Fruit fly (Drosophila melanogaster) whole organism: ENCODE results near the gene CG17841.

Source experiments
- CG8478 ChIP-seq: fragments of >200 bp; optimal IDR thresholded peaks from 2 replicates; lab custom pipeline; 2018; ENCODE audit warnings: inconsistent platforms
- Dll ChIP-seq: fragments of >200 bp; optimal IDR thresholded peaks from 2 replicates; lab custom pipeline; 2017
- EcR ChIP-seq, 2 experiments: fragments of >200 bp; optimal IDR thresholded peaks; 2 replicates each; lab custom pipeline; 2017; ENCODE audit warnings: missing biosample characterization in 2 of 2, missing genetic modification characterization in 2 of 2, missing genetic modification reagents in 2 of 2
- pan ChIP-seq: fragments of >200 bp; optimal IDR thresholded peaks from 2 replicates; lab custom pipeline; 2017
- psq ChIP-seq: fragments of >200 bp; optimal IDR thresholded peaks from 2 replicates; lab custom pipeline; 2017
- usp ChIP-seq: fragments of >200 bp; optimal IDR thresholded peaks from 2 replicates; lab custom pipeline; 2017; ENCODE audit warnings: missing biosample characterization, missing genetic modification characterization, mixed read lengths

The CG17841 gene

DNA sequence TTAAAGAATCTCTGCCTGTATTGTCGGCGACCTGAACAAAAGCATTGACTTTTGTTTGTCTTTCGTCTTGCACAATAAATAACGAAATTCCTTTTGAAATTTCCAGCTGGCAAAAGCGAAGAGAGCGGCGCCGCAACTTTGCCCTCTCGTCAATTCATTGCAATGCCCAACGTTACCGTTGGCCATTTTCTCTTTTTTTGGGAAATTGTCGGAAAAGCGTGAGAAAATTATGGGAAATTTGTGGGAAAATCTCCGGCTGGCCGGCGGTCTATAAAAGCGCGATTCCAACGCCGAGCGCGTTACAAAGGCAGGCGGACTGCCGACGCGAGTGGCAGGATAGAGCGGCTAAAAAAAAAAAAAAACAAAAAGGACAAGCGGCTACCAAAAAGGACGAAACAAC lies 34.5 kb upstream of the CG17841 start, which contains the start of gene CG43740:
Gene CG43740, plus strand, starts transcription at position 301 of the 400 bp plus-strand sequence.
- TF ChIP-seq EcR (GFP tag; optimal IDR thresholded peaks at IDR 0.05; lab: Kevin White, UChicago) (no peak), Dll (lab: Kevin White, UChicago) (no peak), CG8478 (lab: Kevin White, UChicago) (no peak), pan (lab: Kevin White, UChicago) (no peak), usp (GFP tag; lab: Kevin White, UChicago) (no peak), psq (lab: Kevin White, UChicago) (no peak)

DNA sequence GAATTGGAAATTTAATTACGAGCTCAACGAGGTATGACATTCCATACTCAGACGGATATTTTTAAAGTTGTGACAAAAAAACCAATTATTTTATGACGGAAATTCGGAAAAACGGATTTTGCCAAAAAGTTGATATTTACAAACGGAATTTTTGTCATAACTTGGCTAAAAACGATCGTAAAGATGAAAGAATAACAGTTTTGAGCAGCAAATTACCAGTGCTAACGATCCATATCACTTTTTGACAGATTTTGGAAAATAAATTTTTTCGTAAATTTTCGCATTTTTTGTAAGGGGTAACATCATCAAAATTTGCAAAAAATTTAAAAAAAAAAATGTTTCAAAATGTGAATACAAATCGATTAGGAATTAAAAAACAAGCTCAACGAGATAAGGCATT lies 27.4 kb upstream of the CG17841 start:
- TF ChIP-seq usp (GFP tag; lab: Kevin White, UChicago) (no peak), EcR (GFP tag; optimal IDR thresholded peaks at IDR 0.05; lab: Kevin White, UChicago) (no peak), CG8478 (lab: Kevin White, UChicago) (no peak), pan (lab: Kevin White, UChicago) (no peak), psq (lab: Kevin White, UChicago) (no peak), Dll (lab: Kevin White, UChicago) (no peak)

DNA sequence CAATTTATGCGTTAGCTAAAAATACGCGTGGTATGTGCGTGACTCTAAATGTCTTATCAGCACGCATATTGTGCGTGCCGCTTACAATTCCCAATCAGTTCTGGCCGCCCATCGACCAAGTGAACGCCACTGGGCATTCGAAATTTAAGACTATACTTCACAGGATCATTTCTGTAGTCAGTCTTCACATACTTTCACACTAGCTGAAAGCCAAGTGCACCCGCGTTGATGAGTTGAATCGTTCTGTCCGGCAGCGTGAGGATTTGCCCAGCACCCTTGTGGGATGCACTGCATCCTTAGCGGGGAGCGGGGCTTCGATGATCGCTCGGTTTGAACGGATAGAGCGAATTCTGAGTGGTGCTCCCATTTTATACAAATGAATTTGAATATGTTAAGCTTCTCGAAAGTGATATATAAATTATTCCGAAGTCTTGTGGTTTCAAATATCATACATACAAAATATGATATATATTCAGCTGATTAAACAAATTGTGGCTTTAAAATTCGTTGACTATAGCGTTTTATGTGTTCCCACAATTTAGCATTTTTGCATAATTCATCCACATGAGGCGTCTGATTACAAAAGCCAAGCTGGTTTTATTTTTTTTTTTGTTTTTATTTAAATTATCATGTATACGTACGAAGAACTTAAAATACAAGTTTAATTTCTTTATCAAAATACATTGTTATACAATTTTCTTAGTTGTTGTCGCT lies 19.7 kb upstream of the CG17841 start:
- TF ChIP-seq pan (lab: Kevin White, UChicago) (no peak), psq (lab: Kevin White, UChicago) (no peak), CG8478 (lab: Kevin White, UChicago) (no peak), Dll (lab: Kevin White, UChicago) (no peak), usp (GFP tag; lab: Kevin White, UChicago) (no peak), EcR (GFP tag; optimal IDR thresholded peaks at IDR 0.05; lab: Kevin White, UChicago) (no peak)

DNA sequence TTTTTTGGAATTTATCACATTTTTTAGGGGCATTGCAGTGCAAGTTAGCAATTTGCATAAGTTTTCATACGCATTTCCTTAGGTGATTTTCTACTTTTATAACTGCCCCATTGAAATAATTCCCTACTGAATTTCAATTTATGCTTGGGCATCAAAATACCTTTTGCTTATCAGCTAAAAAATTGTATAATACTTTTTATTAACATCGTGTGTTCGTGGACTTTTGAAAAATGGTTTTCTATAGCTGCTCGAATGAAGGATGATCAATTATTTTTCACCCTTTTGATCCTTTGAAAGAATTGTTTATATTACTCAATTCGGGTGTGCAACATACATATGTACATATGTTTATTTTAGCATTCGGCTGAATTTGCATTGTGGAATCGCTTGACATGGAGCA lies 5.7 kb upstream of the CG17841 start:
- no peak for TF ChIP-seq psq (lab: Kevin White, UChicago)
- TF ChIP-seq Dll (lab: Kevin White, UChicago): no peak
- no peak for TF ChIP-seq usp (GFP tag; lab: Kevin White, UChicago)
- TF ChIP-seq pan (lab: Kevin White, UChicago): no peak
- TF ChIP-seq EcR (GFP tag; optimal IDR thresholded peaks at IDR 0.05; lab: Kevin White, UChicago): no peak
- no peak for TF ChIP-seq CG8478 (lab: Kevin White, UChicago)

DNA sequence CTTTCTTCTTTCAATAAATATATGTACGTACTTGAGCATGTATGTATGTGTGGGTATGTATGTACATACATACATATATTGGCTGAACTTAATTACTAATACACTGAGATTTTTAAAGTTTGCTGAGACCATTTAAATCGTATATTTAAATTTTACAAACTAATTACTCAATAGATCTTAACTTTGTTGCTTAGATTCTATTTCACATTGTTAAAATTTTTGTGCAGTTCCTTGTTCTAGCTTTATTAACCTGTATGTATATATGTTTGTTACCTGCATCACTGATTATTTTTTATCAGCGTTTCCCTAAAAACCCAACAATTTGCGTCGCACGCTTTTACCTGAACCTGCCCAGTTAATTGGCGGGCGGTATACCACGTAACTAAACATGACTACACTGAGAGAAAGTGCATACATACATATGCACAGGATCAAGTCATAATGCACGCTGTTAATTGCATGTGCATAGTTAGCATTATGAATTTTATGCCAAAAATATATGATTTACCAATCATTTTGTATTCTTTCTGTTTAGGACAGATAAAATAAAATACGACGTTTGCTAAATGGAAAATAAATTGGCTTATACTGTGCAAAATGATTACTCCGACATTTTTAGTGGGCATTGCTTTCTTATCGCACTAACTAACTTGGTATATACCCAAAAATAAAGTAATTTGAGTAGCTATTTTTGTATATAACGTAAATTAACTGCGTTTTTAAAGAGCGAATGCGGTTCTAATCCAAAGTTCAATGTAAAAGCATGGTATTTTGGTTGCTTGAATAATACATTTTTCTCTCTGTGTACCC lies 5.1 kb upstream of the CG17841 start:
- no peak for TF ChIP-seq usp (GFP tag; lab: Kevin White, UChicago)

DNA sequence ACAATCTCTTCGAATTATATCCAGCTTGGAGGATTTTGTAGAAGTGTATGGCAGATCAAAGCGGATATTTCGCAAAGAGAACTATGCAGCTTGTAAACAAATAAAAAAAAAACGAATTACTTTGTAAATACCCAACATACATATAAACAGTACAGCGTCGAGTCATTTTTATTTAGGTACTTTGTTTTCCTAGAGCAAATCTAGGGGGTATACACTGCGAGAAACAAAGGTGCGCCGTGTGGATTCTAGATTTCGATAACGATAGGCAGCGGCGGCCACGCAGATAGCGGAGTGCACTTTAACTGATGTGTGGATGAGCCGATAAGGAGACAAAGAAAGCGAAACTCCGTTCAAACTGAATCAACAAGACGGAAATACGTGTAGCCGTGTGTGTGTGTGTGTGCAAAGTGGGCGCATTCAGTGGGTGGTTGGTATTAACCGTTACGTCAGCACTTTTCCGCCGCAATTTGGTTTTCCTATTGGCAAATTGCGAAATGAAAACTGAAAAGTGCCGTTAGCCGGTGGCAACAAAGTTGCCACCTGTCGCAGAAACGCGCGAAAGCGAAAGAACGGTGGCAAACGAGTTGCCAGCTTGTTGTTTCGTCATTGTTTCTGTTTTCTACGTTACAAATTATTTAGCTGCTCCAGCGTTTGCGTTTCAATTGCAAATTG lies 3.2 kb upstream of the CG17841 start:
- TF ChIP-seq Dll (lab: Kevin White, UChicago) (no peak), usp (GFP tag; lab: Kevin White, UChicago) (no peak), EcR (GFP tag; optimal IDR thresholded peaks at IDR 0.05; lab: Kevin White, UChicago) (no peak), CG8478 (lab: Kevin White, UChicago) (no peak)

DNA sequence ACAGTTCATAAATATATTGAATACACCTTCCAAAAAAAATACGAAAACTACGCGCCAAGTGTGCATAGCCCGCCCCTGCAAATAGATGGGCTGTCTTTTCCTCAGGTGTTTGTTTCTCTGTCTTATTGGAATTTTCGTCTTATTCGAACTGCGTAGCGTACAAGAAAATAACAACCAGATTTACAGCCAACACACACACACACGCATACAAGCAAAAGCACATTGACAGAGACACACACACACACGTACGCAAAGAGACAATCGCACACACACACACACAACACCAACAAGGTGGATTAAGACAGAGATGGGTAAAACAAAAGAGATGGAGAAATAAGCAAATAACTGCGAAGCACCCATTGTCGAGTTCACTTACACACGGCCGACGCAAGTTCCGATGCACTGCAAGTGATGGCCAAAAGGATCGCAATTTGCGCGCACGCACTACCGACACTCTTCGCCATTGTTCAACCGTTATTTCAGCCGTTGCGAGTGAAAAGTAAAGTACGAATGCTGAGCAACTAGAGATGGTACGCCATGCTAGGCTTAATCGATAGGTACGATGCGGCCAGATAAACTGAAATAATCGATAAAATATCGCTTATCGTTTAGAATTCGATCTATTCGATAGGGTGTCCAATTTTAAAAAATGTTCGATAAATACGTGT lies 2.0 kb upstream of the CG17841 start:
- TF ChIP-seq Dll (lab: Kevin White, UChicago) (no peak), usp (GFP tag; lab: Kevin White, UChicago) (no peak), psq (lab: Kevin White, UChicago) (no peak), EcR (GFP tag; optimal IDR thresholded peaks at IDR 0.05; lab: Kevin White, UChicago) (no peak), CG8478 (lab: Kevin White, UChicago) (no peak), pan (lab: Kevin White, UChicago) (no peak)

DNA sequence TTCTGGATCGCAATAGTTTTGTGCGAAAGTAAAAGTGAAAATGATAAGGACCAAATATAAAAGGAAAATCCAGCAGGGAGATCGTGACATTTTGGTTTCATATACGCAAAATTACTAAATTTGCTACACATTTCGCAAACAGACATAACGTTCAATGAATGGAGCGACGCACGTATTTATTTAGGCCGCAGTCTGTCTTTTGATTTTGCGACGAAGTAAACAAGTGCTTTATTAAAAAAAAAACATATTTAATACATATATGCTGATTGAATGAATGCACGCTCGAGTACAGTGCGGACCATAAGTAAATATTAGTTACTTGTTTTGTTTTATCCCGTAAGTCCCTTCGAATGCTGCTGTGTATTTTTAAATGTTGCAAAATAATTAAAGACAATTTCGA lies 480 bp upstream of the CG17841 start, which contains the start of gene CG32679:
Gene CG32679, minus strand, starts transcription at position 101 of the 400 bp plus-strand sequence.
- no peak for TF ChIP-seq pan (lab: Kevin White, UChicago)
- TF ChIP-seq usp (GFP tag; lab: Kevin White, UChicago): no peak
- TF ChIP-seq psq (lab: Kevin White, UChicago): no peak
- TF ChIP-seq CG8478 (lab: Kevin White, UChicago): no peak
- no peak for TF ChIP-seq Dll (lab: Kevin White, UChicago)
- TF ChIP-seq EcR (GFP tag; optimal IDR thresholded peaks at IDR 0.05; lab: Kevin White, UChicago): no peak

DNA sequence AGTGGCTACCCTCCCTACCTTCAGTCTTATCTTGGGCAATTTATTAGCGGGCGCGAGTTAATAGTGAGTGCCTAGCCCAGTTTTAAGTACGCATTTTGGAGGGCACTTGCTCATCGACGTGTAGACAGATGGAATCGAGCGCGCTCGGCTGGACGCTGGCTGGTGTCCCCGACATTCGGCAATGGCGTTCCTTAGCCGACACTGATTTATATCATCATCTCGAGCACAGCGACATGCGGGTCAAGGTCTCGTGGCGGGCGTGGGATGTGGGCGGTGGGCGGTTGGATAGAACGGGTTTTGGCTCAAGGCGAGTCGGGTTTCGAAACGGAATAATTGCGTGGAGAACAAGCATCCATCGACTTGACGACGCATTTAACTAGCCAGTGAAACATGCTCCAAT lies 1.5 kb downstream of the CG17841 start:
- TF ChIP-seq Dll (lab: Kevin White, UChicago) (no peak), EcR (GFP tag; optimal IDR thresholded peaks at IDR 0.05; lab: Kevin White, UChicago) (no peak), psq (lab: Kevin White, UChicago) (no peak), pan (lab: Kevin White, UChicago) (no peak), CG8478 (lab: Kevin White, UChicago) (no peak), usp (GFP tag; lab: Kevin White, UChicago) (no peak)

DNA sequence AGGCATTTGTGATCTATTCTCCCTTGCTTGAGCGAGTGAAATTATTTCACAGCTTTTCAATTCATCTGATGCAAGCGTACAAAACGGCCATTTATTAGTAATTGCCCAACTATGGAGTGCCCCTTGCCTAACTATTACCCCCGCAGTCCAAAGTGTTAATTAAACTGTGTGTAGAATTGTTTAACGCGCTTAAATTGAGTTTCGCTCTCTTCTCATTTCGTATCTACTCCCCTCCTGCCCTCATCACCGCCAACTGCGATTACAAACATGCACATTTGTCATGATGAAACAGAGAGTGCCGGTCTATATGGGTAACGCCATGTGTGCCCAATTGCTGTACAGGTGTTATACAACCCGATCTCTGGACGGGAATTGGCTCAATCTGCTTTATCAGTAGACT lies 1.9 kb downstream of the CG17841 start:
- TF ChIP-seq EcR (GFP tag; optimal IDR thresholded peaks at IDR 0.05; lab: Kevin White, UChicago) (no peak), Dll (lab: Kevin White, UChicago) (no peak), psq (lab: Kevin White, UChicago) (no peak), usp (GFP tag; lab: Kevin White, UChicago) (no peak)
